Worm (Caenorhabditis elegans) whole organism, midembryonic: ENCODE data around the gene unc-22.

ENCODE experiments used
- med-1 ChIP-seq: sonication (generic microtip); optimal IDR thresholded peaks from 2 replicates; lab custom pipeline; 2017; ENCODE audit warnings: missing genetic modification characterization, mild to moderate bottlenecking, missing compliant biosample characterization, antibody characterized with exemption, missing genetic modification reagents; ENCODE audit not compliant: insufficient read depth
- ztf-29 ChIP-seq: fragments of 200-800 bp; sonication (Bioruptor generic); IDR thresholded peaks from 2 replicates; pipeline ENCODE4 v1.3.6; 2022; ENCODE audit warnings: missing genetic modification reagents, missing genetic modification characterization, missing compliant biosample characterization

DNA sequence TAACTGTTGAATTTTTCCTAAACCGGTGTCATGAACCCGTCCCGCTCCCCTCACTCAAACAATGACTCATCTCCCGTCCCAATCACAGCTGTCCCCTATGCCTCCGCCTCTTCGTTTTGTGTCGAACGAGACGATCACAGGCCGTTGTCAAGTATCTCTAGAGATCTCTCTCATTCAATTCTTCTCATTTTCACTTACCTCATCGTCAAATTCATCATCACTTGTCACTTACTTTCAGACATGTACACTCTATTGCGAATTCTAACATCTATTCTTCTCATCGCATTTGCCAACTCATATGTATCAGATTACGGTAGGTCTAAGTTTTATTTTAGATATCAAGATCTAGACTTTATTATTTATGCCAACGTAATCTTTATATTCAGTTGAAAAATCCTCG lies 46.7 kb upstream of the unc-22 start, which contains the start of gene K08E4.3:
- TF ChIP-seq ztf-29 (GFP tag; lab: Robert Waterston, UW) (no peak), med-1 (GFP tag; lab: Kevin White, UChicago) (no peak)
